Worm (Caenorhabditis elegans) whole organism, L4/young adult: ENCODE results near the gene smim-14.

Source experiments
- W03F9.2 ChIP-seq: fragments of 150-350 bp; optimal IDR thresholded peaks from 2 replicates; lab custom pipeline; 2014; ENCODE audit warnings: missing biosample characterization, missing genetic modification characterization
- him-1 ChIP-seq: sonication (generic microtip); optimal IDR thresholded peaks from 2 replicates; lab custom pipeline; 2016; ENCODE audit warnings: missing genotype, missing genetic modification reagents, missing genetic modification characterization, missing compliant biosample characterization

- no peak for TF ChIP-seq him-1 (tag; lab: Kevin White, UChicago)
- TF ChIP-seq W03F9.2 = no peak
These were observed 41.0 kb downstream of the smim-14 start for ce11 chrIII:3428574-3428973.
